Worm (Caenorhabditis elegans): ENCODE data around the gene cest-16.

The cest-16 gene

ce11 chrX:6286154-6286553, 13.6 kb upstream of the cest-16 start:
- TF ChIP-seq ets-5 (GFP tag; IDR thresholded peaks at IDR 0.05) (no peak), swsn-7 (tag; optimal IDR thresholded peaks at IDR 0.05) (no peak), snu-23 (GFP tag; optimal IDR thresholded peaks at IDR 0.05) (no peak), tlp-1 (tag; optimal IDR thresholded peaks at IDR 0.05) (no peak), grh-1 (GFP tag; IDR thresholded peaks at IDR 0.05) (no peak), C04F5.9 (tag; optimal IDR thresholded peaks at IDR 0.05) (no peak), nhr-237 (tag; optimal IDR thresholded peaks at IDR 0.05) (no peak), fkh-4 (tag; optimal IDR thresholded peaks at IDR 0.05; ENCODE audit: borderline replicate concordance) (no peak), pag-3 (tag; optimal IDR thresholded peaks at IDR 0.05; ENCODE audit: borderline replicate concordance, insufficient read depth) (no peak), blmp-1 (tag; optimal IDR thresholded peaks at IDR 0.05) (no peak)

- TF ChIP-seq efl-3 (GFP tag; optimal IDR thresholded peaks at IDR 0.05) (no peak), nhr-237 (tag; optimal IDR thresholded peaks at IDR 0.05) (no peak)
These were observed 10.7 kb upstream of the cest-16 start for ce11 chrX:6289038-6289437.

ce11 chrX:6291632-6292031, 8.1 kb upstream of the cest-16 start, which contains the start of gene lev-9:
lev-9 (minus strand) TSS chrX:6291732.
- TF ChIP-seq F16B12.6 (tag; optimal IDR thresholded peaks at IDR 0.05) (no peak), sup-37 (GFP tag; optimal IDR thresholded peaks at IDR 0.05) (no peak), ces-1 (GFP tag; optimal IDR thresholded peaks at IDR 0.05) (no peak), sptf-1 (tag; optimal IDR thresholded peaks at IDR 0.05) (no peak), hlh-17 (GFP tag; optimal IDR thresholded peaks at IDR 0.05; ENCODE audit: borderline replicate concordance) (no peak), C16A3.4 (tag; optimal IDR thresholded peaks at IDR 0.05) (no peak)

ce11 chrX:6292143-6292542, 7.6 kb upstream of the cest-16 start:
- TF ChIP-seq irx-1 (tag; optimal IDR thresholded peaks at IDR 0.05) (peak; percentile 15), fos-1 (tag; optimal IDR thresholded peaks at IDR 0.05) (no peak), ztf-11 (tag; optimal IDR thresholded peaks at IDR 0.05) (peak in 1 of 2 experiments; percentile 13), fkh-10 (GFP tag; optimal IDR thresholded peaks at IDR 0.05) (no peak), hlh-4 (tag; optimal IDR thresholded peaks at IDR 0.05) (no peak), lin-35 (GFP tag; optimal IDR thresholded peaks at IDR 0.05) (peak; percentile 12 to 52), tbx-2 (tag; optimal IDR thresholded peaks at IDR 0.05) (peak; percentile 33), efl-3 (GFP tag; optimal IDR thresholded peaks at IDR 0.05) (no peak), ceh-8 (GFP tag; optimal IDR thresholded peaks at IDR 0.05) (no peak), C34B4.2 (tag; optimal IDR thresholded peaks at IDR 0.05) (no peak), hpl-2 (GFP tag; optimal IDR thresholded peaks at IDR 0.05) (no peak), ceh-63 (GFP tag; optimal IDR thresholded peaks at IDR 0.05) (no peak), sox-4 (tag; optimal IDR thresholded peaks at IDR 0.05) (no peak), C04F5.9 (tag; optimal IDR thresholded peaks at IDR 0.05) (no peak), blmp-1 (tag; optimal IDR thresholded peaks at IDR 0.05) (no peak), elt-2 (tag; optimal IDR thresholded peaks at IDR 0.05) (peak; percentile 1), lin-15B (tag; optimal IDR thresholded peaks at IDR 0.05) (no peak), sptf-1 (tag; optimal IDR thresholded peaks at IDR 0.05) (no peak), ztf-4 (tag; optimal IDR thresholded peaks at IDR 0.05) (no peak), jun-1 (tag; optimal IDR thresholded peaks at IDR 0.05) (peak; percentile 14), unc-98 (GFP tag; IDR thresholded peaks at IDR 0.05) (no peak), lsy-2 (tag; optimal IDR thresholded peaks at IDR 0.05) (peak; percentile 7 to 40), lin-14 (GFP tag; optimal IDR thresholded peaks at IDR 0.05) (peak; percentile 46), hlh-17 (GFP tag; optimal IDR thresholded peaks at IDR 0.05; ENCODE audit: borderline replicate concordance) (no peak), nhr-12 (tag; optimal IDR thresholded peaks at IDR 0.05) (no peak), nhr-90 (tag; optimal IDR thresholded peaks at IDR 0.05; ENCODE audit: poor library complexity) (peak; percentile 53), mdl-1 (tag; optimal IDR thresholded peaks at IDR 0.05) (peak in 1 of 2 experiments; percentile 43), nhr-76 (tag; optimal IDR thresholded peaks at IDR 0.05) (no peak), pag-3 (tag; optimal IDR thresholded peaks at IDR 0.05; ENCODE audit: borderline replicate concordance, insufficient read depth) (no peak), nhr-237 (tag; optimal IDR thresholded peaks at IDR 0.05) (no peak), F16B12.6 (tag; optimal IDR thresholded peaks at IDR 0.05) (no peak), snpc-4 (tag; optimal IDR thresholded peaks at IDR 0.05) (no peak), lin-13 (GFP tag; optimal IDR thresholded peaks at IDR 0.05) (no peak), isw-1 (GFP tag; IDR thresholded peaks at IDR 0.05) (no peak), nhr-47 (tag; optimal IDR thresholded peaks at IDR 0.05) (peak; percentile 75), alr-1 (tag; optimal IDR thresholded peaks at IDR 0.05; ENCODE audit: borderline replicate concordance) (no peak), pqm-1 (tag; optimal IDR thresholded peaks at IDR 0.05) (no peak)
